Fruit fly (Drosophila melanogaster) whole organism, embryonic: ENCODE measurements around the gene NimC1.

Experiments used
- NC2β ChIP-seq: fragments of 200-800 bp; sonication (Bioruptor generic); optimal IDR thresholded peaks from 2 replicates; lab custom pipeline; 2016; ENCODE audit warnings: missing biosample characterization, missing genetic modification characterization
- Tbp ChIP-seq: fragments of >200 bp; optimal IDR thresholded peaks from 2 replicates; lab custom pipeline; 2018; ENCODE audit warnings: missing biosample characterization, missing genetic modification characterization
- ab ChIP-seq: fragments of 200-800 bp; sonication (Bioruptor generic); optimal IDR thresholded peaks from 2 replicates; lab custom pipeline; 2016; ENCODE audit warnings: missing biosample characterization, missing genetic modification characterization
- nmo ChIP-seq: fragments of 200-800 bp; sonication (Bioruptor generic); optimal IDR thresholded peaks from 2 replicates; lab custom pipeline; 2018; ENCODE audit warnings: missing biosample characterization, mild to moderate bottlenecking, missing genetic modification characterization, moderate library complexity

- TF ChIP-seq ab (GFP tag; lab: Kevin White, UChicago): no peak
- TF ChIP-seq Tbp (GFP tag; lab: Kevin White, UChicago): no peak
- TF ChIP-seq nmo (GFP tag; lab: Kevin White, UChicago): no peak
- no peak for TF ChIP-seq NC2β (GFP tag; lab: Kevin White, UChicago)
Measured at dm6 chr2L:13960399-13960798, 16.2 kb downstream of the NimC1 start.
